Worm (Caenorhabditis elegans) whole organism, L3 larva: ENCODE results near the gene cutl-19.

Source experiments
- R02D3.7 ChIP-seq: fragments of 150-350 bp; optimal IDR thresholded peaks from 2 replicates; lab custom pipeline; 2014; ENCODE audit warnings: missing biosample characterization, missing genetic modification characterization
- elt-3 ChIP-seq, 3 experiments: fragments of 150-350 bp in 1 of 3; sonication (generic microtip) in 2 of 3; optimal IDR thresholded peaks; 2 replicates in 2 of 3; 4 replicates in 1 of 3; lab custom pipeline; 2014 to 2017; ENCODE audit warnings: missing biosample characterization in 3 of 3, missing genetic modification characterization in 3 of 3
- fkh-10 ChIP-seq: sonication (generic microtip); optimal IDR thresholded peaks from 2 replicates; lab custom pipeline; 2017; ENCODE audit warnings: missing biosample characterization, missing genetic modification reagents, missing genetic modification characterization
- fos-1 ChIP-seq: fragments of 150-350 bp; optimal IDR thresholded peaks from 2 replicates; lab custom pipeline; 2014; ENCODE audit warnings: missing biosample characterization, missing genetic modification characterization
- nhr-237 ChIP-seq: fragments of 150-350 bp; optimal IDR thresholded peaks from 2 replicates; lab custom pipeline; 2014; ENCODE audit warnings: missing biosample characterization, missing genetic modification characterization
- skn-1 ChIP-seq: fragments of 150-350 bp; optimal IDR thresholded peaks from 2 replicates; lab custom pipeline; 2014; ENCODE audit warnings: missing biosample characterization, missing genetic modification characterization
- unc-62 ChIP-seq: fragments of 150-350 bp; sonication (generic microtip); optimal IDR thresholded peaks from 4 replicates; lab custom pipeline; 2014; ENCODE audit warnings: missing biosample characterization, missing genetic modification reagents, missing genetic modification characterization
- ztf-4 ChIP-seq: fragments of 150-350 bp; optimal IDR thresholded peaks from 2 replicates; lab custom pipeline; 2014; ENCODE audit warnings: missing biosample characterization, missing genetic modification characterization

ce11 chrIII:5169699-5170098 lies 47.7 kb downstream of the cutl-19 start, which contains the start of gene ulp-1:
- TF ChIP-seq nhr-237 (tag; lab: Kevin White, UChicago) (no peak), R02D3.7 (tag; lab: Kevin White, UChicago) (no peak), fos-1 (tag; lab: Kevin White, UChicago) (no peak), unc-62 (GFP tag; lab: Kevin White, UChicago) (no peak), ztf-4 (no peak), elt-3 (tag; optimal IDR thresholded peaks at IDR 0.05; lab: Kevin White, UChicago) (no peak), fkh-10 (no peak), skn-1 (tag; lab: Kevin White, UChicago) (no peak)
